Worm (Caenorhabditis elegans): Measurements from ENCODE around the gene C16C8.8.
"Not testable (repeated sequence)": the region's sequence is repeated elsewhere in the genome, so short reads cannot be mapped to it uniquely, and the experiment has no call there.

The C16C8.8 gene

DNA sequence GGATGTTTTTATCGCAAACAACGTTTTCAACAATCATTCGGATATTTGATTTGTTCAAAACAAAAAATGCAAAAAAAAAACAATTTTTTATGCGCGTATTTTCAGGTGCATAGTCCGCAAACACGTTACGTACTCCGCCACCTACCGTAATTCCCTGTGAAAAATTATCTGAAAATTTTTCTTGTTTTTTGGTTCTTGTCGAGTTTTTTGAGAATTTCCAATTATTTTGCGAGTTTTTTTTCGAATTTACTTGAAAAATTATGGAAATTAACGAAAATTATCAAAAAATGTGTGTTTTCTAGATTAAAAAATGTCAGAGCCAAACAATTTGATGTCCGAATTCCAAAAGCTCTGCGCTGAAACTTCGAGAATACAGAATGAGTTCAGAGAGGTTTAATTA, 9.1 kb downstream of the C16C8.8 start, which contains the start of gene C16C8.12:
TSS of gene C16C8.12 (plus strand) at position 301 of the 400 bp plus-strand sequence.
- TF ChIP-seq ztf-11 (tag; optimal IDR thresholded peaks at IDR 0.05) (no peak), ztf-4 (tag; optimal IDR thresholded peaks at IDR 0.05) (no peak), lin-39 (tag; optimal IDR thresholded peaks at IDR 0.05) (no peak), mbf-1 (tag; optimal IDR thresholded peaks at IDR 0.05) (no peak)

DNA sequence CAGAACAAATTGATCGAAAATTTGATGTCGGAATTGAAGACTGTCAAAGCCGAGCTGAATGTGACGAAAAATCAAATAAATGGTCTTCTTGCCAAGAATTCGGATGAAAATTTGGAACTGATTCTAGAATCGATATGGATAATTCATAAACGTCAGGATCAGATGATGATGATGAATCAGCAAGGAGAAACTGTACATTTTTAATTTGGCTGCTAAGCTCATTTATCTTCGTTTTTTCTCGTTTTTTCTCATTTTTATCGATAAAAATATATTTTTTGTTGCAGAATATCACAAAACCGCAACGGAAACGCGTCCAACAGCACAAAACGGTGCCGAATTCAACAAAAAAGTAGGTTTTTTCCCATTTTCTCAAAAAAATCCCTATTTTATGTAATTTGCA, 12.0 kb downstream of the C16C8.8 start, which contains the start of gene C16C8.14:
TSS of gene C16C8.14 (plus strand) at position 301 of the 400 bp plus-strand sequence.
- not testable (repeated sequence) for TF ChIP-seq unc-62 (GFP tag; optimal IDR thresholded peaks at IDR 0.05); lin-11 (tag; optimal IDR thresholded peaks at IDR 0.05); lin-13 (GFP tag; optimal IDR thresholded peaks at IDR 0.05)

DNA sequence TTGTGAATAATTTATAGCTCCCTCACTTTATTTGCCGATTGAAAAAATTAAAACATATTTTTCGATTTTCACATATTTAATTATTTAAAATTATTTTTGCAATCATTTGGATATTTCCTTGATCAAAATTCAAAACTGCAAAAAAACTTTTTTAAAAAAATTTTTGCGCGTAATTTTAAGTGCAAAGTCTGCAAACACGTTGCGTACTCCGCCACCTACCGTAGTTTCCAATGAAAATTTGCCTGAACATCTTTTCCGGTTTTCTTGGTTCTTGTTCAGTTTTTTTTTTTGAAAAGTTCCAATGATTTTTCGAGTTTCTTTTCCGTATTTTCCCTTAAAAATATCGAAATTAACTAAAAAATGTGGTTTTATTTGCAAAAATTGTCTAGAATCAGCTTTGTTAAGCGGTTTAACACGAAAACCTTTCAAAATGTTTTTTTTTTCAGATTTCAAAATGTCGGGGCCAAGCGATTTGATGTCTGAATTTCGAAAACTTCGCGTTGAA, 12.7 kb downstream of the C16C8.8 start, which contains the start of gene C16C8.25:
TSS of gene C16C8.25 (plus strand) at position 455 of the 505 bp plus-strand sequence.
- TF ChIP-seq skn-1 (tag; optimal IDR thresholded peaks at IDR 0.05) (no peak), elt-1 (tag; optimal IDR thresholded peaks at IDR 0.05) (no peak), gmeb-1 (tag; optimal IDR thresholded peaks at IDR 0.05) (no peak), ama-1 (optimal IDR thresholded peaks at IDR 0.05) (no peak), peb-1 (tag; optimal IDR thresholded peaks at IDR 0.05) (no peak), dmd-4 (tag; optimal IDR thresholded peaks at IDR 0.05) (no peak), mbf-1 (tag; optimal IDR thresholded peaks at IDR 0.05) (no peak)

DNA sequence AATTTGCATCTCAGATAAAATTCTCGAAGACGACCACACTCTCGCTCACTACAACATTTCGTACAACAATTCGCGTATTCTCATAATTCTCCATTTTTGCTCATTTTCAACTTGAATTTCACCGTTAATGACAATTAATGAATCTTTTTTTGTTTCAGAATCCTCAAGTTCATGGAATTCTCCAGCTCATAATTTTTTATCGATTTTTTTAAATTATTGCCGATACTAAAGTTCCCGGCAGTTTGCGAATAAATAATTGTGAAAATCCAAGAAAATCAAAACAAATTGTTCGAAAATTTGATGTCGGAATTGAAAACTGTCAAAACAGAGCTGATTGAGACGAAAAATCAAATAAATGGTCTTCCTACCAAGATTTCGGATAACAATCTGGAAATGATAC, 13.6 kb downstream of the C16C8.8 start, which contains the start of gene C16C8.21:
TSS of gene C16C8.21 (plus strand) at position 301 of the 400 bp plus-strand sequence.
- no peak for TF ChIP-seq blmp-1 (tag; optimal IDR thresholded peaks at IDR 0.05; ENCODE audit: insufficient read depth)
- no peak for TF ChIP-seq R02D3.7 (tag; optimal IDR thresholded peaks at IDR 0.05)
- TF ChIP-seq C34F6.9 (tag; optimal IDR thresholded peaks at IDR 0.05) = no peak
- no peak for TF ChIP-seq Y55F3AM.14 (GFP tag; optimal IDR thresholded peaks at IDR 0.05)
- TF ChIP-seq peb-1 (tag; optimal IDR thresholded peaks at IDR 0.05) = no peak
- no peak for TF ChIP-seq nhr-10 (tag; optimal IDR thresholded peaks at IDR 0.05)
- no peak for TF ChIP-seq ceh-82 (tag; optimal IDR thresholded peaks at IDR 0.05)

DNA sequence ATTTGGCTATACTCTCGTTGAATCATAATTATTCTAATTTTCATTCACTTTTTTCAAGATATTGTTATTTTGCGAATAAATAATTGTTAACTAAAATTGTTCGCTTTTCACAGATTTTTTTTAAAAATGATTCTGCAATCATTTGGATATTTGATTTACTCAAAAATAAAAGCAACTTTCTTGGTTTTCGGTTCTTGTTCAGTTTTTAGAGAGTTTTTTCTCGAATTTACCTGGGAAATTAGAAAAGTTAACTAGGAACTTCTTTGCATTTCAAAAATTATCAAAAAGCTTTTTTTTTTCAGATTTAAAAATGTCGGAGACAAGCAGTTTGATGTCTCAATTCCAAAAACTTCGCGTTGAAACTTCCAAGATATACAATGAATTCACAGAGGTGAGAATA, 14.8 kb downstream of the C16C8.8 start, which contains the start of the genes C16C8.20 and gldi-6:
TSS of gene C16C8.20 (plus strand) at position 301 of the 400 bp plus-strand sequence.
TSS of gene gldi-6 (plus strand) at position 301 of the 400 bp plus-strand sequence.
- TF ChIP-seq lin-11 (tag; optimal IDR thresholded peaks at IDR 0.05) (no peak), elt-1 (tag; optimal IDR thresholded peaks at IDR 0.05) (no peak), unc-39 (tag; optimal IDR thresholded peaks at IDR 0.05) (no peak), ceh-16 (tag; optimal IDR thresholded peaks at IDR 0.05) (no peak), nhr-21 (tag; optimal IDR thresholded peaks at IDR 0.05) (no peak), Y55F3AM.14 (GFP tag; optimal IDR thresholded peaks at IDR 0.05) (no peak), egl-27 (tag; optimal IDR thresholded peaks at IDR 0.05) (no peak), crh-2 (tag; optimal IDR thresholded peaks at IDR 0.05) (no peak), nhr-23 (tag; optimal IDR thresholded peaks at IDR 0.05) (no peak), mbf-1 (tag; optimal IDR thresholded peaks at IDR 0.05) (no peak), R02D3.7 (tag; optimal IDR thresholded peaks at IDR 0.05) (no peak), nhr-11 (tag; optimal IDR thresholded peaks at IDR 0.05) (no peak), nhr-10 (tag; optimal IDR thresholded peaks at IDR 0.05) (no peak), sma-9 (GFP tag; optimal IDR thresholded peaks at IDR 0.05) (no peak), sma-9 (tag; optimal IDR thresholded peaks at IDR 0.05) (no peak), unc-55 (GFP tag; optimal IDR thresholded peaks at IDR 0.05) (no peak)

DNA sequence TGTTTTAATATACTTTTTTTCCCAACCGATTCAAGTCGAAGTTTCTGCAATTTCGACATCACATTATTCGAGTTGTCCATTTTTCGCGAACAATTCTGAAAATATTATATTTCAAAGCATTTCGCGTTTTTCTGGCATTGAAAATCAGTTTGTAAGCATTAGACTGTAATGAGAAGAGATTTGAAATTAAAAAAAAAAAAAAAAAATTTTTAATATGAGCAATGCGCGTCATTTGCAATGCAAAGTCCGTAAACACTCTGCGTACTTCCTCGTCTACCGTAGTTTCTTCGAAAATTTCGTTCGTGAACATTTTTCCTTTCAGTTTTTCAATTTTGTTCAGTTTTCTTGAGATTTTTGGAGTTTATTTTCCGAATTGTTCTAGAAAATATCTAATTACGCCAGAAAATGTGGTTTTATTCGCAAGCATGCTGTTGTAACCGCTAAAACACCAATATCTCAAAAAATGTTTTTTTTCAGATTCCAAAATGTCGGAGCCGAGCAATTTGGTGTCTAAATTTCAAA, 16.1 kb downstream of the C16C8.8 start, which contains the start of the genes C16C8.5 and C16C8.16:
TSS of gene C16C8.5 (minus strand) at position 101 of the 522 bp plus-strand sequence.
TSS of gene C16C8.16 (plus strand) at position 472 of the 522 bp plus-strand sequence.
- TF ChIP-seq nhr-237 (tag; optimal IDR thresholded peaks at IDR 0.05) = no peak

DNA sequence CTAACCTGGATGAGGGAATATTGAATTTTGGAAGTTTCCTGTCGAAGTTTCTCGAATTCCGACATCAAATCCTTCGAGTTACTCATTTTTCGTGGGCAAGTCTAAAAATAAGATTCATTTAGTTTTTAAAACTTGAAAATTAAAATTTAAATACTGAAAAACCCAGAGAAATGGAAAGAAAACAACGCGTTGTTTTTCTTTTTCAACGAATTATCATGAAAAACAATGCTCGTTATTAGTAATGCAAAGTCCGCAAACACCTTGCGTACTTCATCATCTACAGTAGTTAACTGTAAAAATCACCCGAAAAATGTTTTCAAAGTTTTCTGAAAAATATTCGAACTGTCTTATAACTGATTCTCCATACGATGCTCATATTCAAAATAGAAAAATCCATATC, 17.2 kb downstream of the C16C8.8 start, which contains the start of gene C16C8.4:
TSS of gene C16C8.4 (minus strand) at position 101 of the 400 bp plus-strand sequence.
- TF ChIP-seq mbf-1 (tag; optimal IDR thresholded peaks at IDR 0.05) = no peak
- no peak for TF ChIP-seq snpc-4 (tag; optimal IDR thresholded peaks at IDR 0.05)
- TF ChIP-seq dmd-4 (tag; optimal IDR thresholded peaks at IDR 0.05) = no peak
- TF ChIP-seq F13H6.1 (tag; optimal IDR thresholded peaks at IDR 0.05) = no peak
- TF ChIP-seq blmp-1 (tag; optimal IDR thresholded peaks at IDR 0.05; ENCODE audit: insufficient read depth) = no peak
- no peak for TF ChIP-seq nhr-21 (tag; optimal IDR thresholded peaks at IDR 0.05)
- no peak for TF ChIP-seq aly-2 (tag; optimal IDR thresholded peaks at IDR 0.05)
- TF ChIP-seq elt-3 (tag; optimal IDR thresholded peaks at IDR 0.05) = no peak
- TF ChIP-seq lin-13 (GFP tag; optimal IDR thresholded peaks at IDR 0.05) = no peak
- TF ChIP-seq peb-1 (tag; optimal IDR thresholded peaks at IDR 0.05) = no peak
- no peak for TF ChIP-seq ama-1 (optimal IDR thresholded peaks at IDR 0.05)
- TF ChIP-seq nhr-10 (tag; optimal IDR thresholded peaks at IDR 0.05) = no peak
- TF ChIP-seq sem-4 (tag; optimal IDR thresholded peaks at IDR 0.05) = no peak
- TF ChIP-seq lsy-2 (tag; optimal IDR thresholded peaks at IDR 0.05) = no peak
- no peak for TF ChIP-seq ceh-82 (tag; optimal IDR thresholded peaks at IDR 0.05)
- no peak for TF ChIP-seq C34F6.9 (tag; optimal IDR thresholded peaks at IDR 0.05)
- no peak for TF ChIP-seq gmeb-1 (tag; optimal IDR thresholded peaks at IDR 0.05)

All from whole organism, L2 larva.